Worm (Caenorhabditis elegans) whole organism, early embryonic: ENCODE data around the gene srsx-15.

Source experiments
- F13C5.2 ChIP-seq: sonication (generic microtip); optimal IDR thresholded peaks from 2 replicates; lab custom pipeline; 2017; ENCODE audit warnings: mild to moderate bottlenecking, missing genetic modification characterization, inconsistent platforms, missing compliant biosample characterization
- aly-1 ChIP-seq: sonication (generic microtip); optimal IDR thresholded peaks from 2 replicates; lab custom pipeline; 2016; ENCODE audit warnings: missing genetic modification characterization, missing compliant biosample characterization
- ama-1 ChIP-seq: fragments of 150-350 bp; optimal IDR thresholded peaks from 2 replicates; lab custom pipeline; 2014
- ets-7 ChIP-seq: sonication (generic microtip); optimal IDR thresholded peaks from 2 replicates; lab custom pipeline; 2016; ENCODE audit warnings: missing genotype, missing genetic modification characterization, missing compliant biosample characterization
- flt-1 ChIP-seq: fragments of 200-800 bp; sonication (Bioruptor generic); IDR thresholded peaks from 2 replicates; pipeline ENCODE4 v1.3.6; 2022; ENCODE audit warnings: missing genetic modification characterization, missing compliant biosample characterization
- hmbx-1 ChIP-seq: sonication (generic microtip); optimal IDR thresholded peaks from 2 replicates; lab custom pipeline; 2016; ENCODE audit warnings: mild to moderate bottlenecking, missing genetic modification characterization, missing compliant biosample characterization
- hmg-4 ChIP-seq: fragments of 200-800 bp; sonication (Bioruptor generic); optimal IDR thresholded peaks from 2 replicates; lab custom pipeline; 2018; ENCODE audit warnings: mild to moderate bottlenecking, missing genetic modification characterization, missing compliant biosample characterization
- hnd-1 ChIP-seq: sonication (generic microtip); optimal IDR thresholded peaks from 2 replicates; lab custom pipeline; 2016; ENCODE audit warnings: missing genetic modification characterization, missing compliant biosample characterization
- pes-1 ChIP-seq: fragments of 200-800 bp; sonication (Bioruptor generic); IDR thresholded peaks from 2 replicates; pipeline ENCODE4 v1.3.6; 2022; ENCODE audit warnings: missing genetic modification reagents, missing genetic modification characterization, missing compliant biosample characterization
- scrt-1 ChIP-seq: fragments of 200-800 bp; sonication (Bioruptor generic); IDR thresholded peaks from 2 replicates; pipeline ENCODE4 v1.3.6; 2022; ENCODE audit warnings: missing genetic modification characterization, missing compliant biosample characterization
- sea-1 ChIP-seq: fragments of 200-800 bp; sonication (Bioruptor generic); conservative IDR thresholded peaks from 2 replicates; pipeline ENCODE4 v1.3.6; 2022; ENCODE audit warnings: missing genetic modification characterization, missing compliant biosample characterization
- tbx-11 ChIP-seq: fragments of 200-800 bp; sonication (Bioruptor generic); IDR thresholded peaks from 2 replicates; pipeline ENCODE4 v1.3.6; 2022; ENCODE audit warnings: missing genetic modification characterization, missing compliant biosample characterization
- tbx-37 ChIP-seq: fragments of 200-800 bp; sonication (Bioruptor generic); conservative IDR thresholded peaks from 2 replicates; pipeline ENCODE4 v1.3.6; 2022; ENCODE audit warnings: missing genetic modification reagents, missing genetic modification characterization, missing compliant biosample characterization

- no peak for TF ChIP-seq ama-1 (lab: Kevin White, UChicago)
- no peak for TF ChIP-seq hmg-4 (GFP tag; lab: Kevin White, UChicago)
- no peak for TF ChIP-seq F13C5.2 (tag; lab: Kevin White, UChicago)
- no peak for TF ChIP-seq sea-1 (GFP tag; lab: Robert Waterston, UW)
- no peak for TF ChIP-seq tbx-11 (GFP tag; lab: Robert Waterston, UW)
- no peak for TF ChIP-seq hnd-1
- TF ChIP-seq aly-1, result no peak
- TF ChIP-seq pes-1 (GFP tag; lab: Robert Waterston, UW), result no peak
- no peak for TF ChIP-seq flt-1 (GFP tag; lab: Robert Waterston, UW)
- TF ChIP-seq hmbx-1, result no peak
- TF ChIP-seq tbx-37, result no peak
- 0 out of 2 replicates have a peak, but pooled peaks have one; percentile 11 for TF ChIP-seq scrt-1 (GFP tag; lab: Robert Waterston, UW)
- no peak for TF ChIP-seq ets-7 (tag; lab: Kevin White, UChicago)
Measured at ce11 chrIV:5593804-5594214, 29.8 kb downstream of the srsx-15 start.
